Worm (Caenorhabditis elegans) whole organism, L3 larva: ENCODE measurements around the gene F42A10.7.

Experiments used
- aly-2 ChIP-seq: fragments of 150-350 bp; optimal IDR thresholded peaks from 2 replicates; lab custom pipeline; 2014; ENCODE audit warnings: missing biosample characterization, missing genetic modification characterization
- ama-1 ChIP-seq: fragments of 150-350 bp; optimal IDR thresholded peaks from 2 replicates; lab custom pipeline; 2018
- elt-1 ChIP-seq: fragments of 150-350 bp; optimal IDR thresholded peaks from 2 replicates; lab custom pipeline; 2014; ENCODE audit warnings: missing biosample characterization, missing genetic modification characterization
- elt-2 ChIP-seq: sonication (generic microtip); optimal IDR thresholded peaks from 2 replicates; lab custom pipeline; 2016; ENCODE audit warnings: missing genetic modification reagents, mild to moderate bottlenecking, missing genetic modification characterization, missing compliant biosample characterization
- elt-3 ChIP-seq, 3 experiments: fragments of 150-350 bp in 1 of 3; sonication (generic microtip) in 2 of 3; optimal IDR thresholded peaks; 2 replicates in 2 of 3; 4 replicates in 1 of 3; lab custom pipeline; 2014 to 2017; ENCODE audit warnings: missing biosample characterization in 3 of 3, missing genetic modification characterization in 3 of 3
- eor-1 ChIP-seq, 2 experiments: fragments of 150-350 bp; optimal IDR thresholded peaks; 2 replicates each; lab custom pipeline; 2014 to 2018; ENCODE audit warnings: missing biosample characterization in 2 of 2, missing genetic modification characterization in 2 of 2
- fos-1 ChIP-seq: fragments of 150-350 bp; optimal IDR thresholded peaks from 2 replicates; lab custom pipeline; 2014; ENCODE audit warnings: missing biosample characterization, missing genetic modification characterization
- nhr-28 ChIP-seq: fragments of 150-350 bp; optimal IDR thresholded peaks from 2 replicates; lab custom pipeline; 2014; ENCODE audit warnings: missing biosample characterization, missing genetic modification characterization
- nhr-77 ChIP-seq: fragments of 150-350 bp; optimal IDR thresholded peaks from 2 replicates; lab custom pipeline; 2014; ENCODE audit warnings: missing biosample characterization, missing genetic modification characterization
- ztf-11 ChIP-seq: fragments of 150-350 bp; optimal IDR thresholded peaks from 2 replicates; lab custom pipeline; 2014; ENCODE audit warnings: missing biosample characterization, missing genetic modification characterization

DNA sequence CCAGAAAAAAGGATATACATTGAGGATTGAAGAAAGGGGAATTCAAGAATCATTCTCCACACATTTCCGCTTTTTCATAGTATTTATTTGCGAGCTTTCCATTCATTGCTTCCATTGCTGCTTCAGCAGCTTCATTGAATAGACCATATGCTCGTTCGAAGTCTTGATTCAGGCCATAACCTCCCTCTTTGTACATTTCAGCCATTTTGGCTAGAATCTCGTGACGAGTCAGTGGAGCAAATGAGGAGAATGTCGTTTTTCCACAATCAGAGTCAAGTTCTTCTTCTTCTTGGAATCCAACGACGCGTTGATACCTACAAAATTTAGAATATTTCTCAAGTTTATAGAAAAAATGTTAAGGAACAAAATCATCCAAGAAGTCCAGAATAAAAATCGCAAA lies 13.2 kb downstream of the F42A10.7 start:
- TF ChIP-seq elt-1 (tag; lab: Kevin White, UChicago) (no peak), fos-1 (tag; lab: Kevin White, UChicago) (no peak), aly-2 (tag; lab: Kevin White, UChicago) (no peak), nhr-77 (no peak), nhr-28 (no peak), ama-1 (lab: Kevin White, UChicago) (peak; percentile 73), elt-2 (tag; lab: Kevin White, UChicago) (no peak), eor-1 (tag; optimal IDR thresholded peaks at IDR 0.05; lab: Kevin White, UChicago) (no peak), ztf-11 (tag; lab: Kevin White, UChicago) (no peak), elt-3 (tag; optimal IDR thresholded peaks at IDR 0.05; lab: Kevin White, UChicago) (no peak)
